Worm (Caenorhabditis elegans) whole organism, L1 larva: ENCODE measurements around the gene F56C9.6.

ENCODE experiments used
- C04F5.9 ChIP-seq: sonication (generic microtip); optimal IDR thresholded peaks from 2 replicates; lab custom pipeline; 2016; ENCODE audit warnings: missing genetic modification characterization, missing compliant biosample characterization
- C16A3.4 ChIP-seq: fragments of 150-350 bp; optimal IDR thresholded peaks from 2 replicates; lab custom pipeline; 2014; ENCODE audit warnings: missing biosample characterization, missing genetic modification characterization
- C34B4.2 ChIP-seq: sonication (generic microtip); optimal IDR thresholded peaks from 2 replicates; lab custom pipeline; 2017; ENCODE audit warnings: mild to moderate bottlenecking, missing genetic modification characterization, missing compliant biosample characterization
- F16B12.6 ChIP-seq: fragments of 150-350 bp; optimal IDR thresholded peaks from 2 replicates; lab custom pipeline; 2014; ENCODE audit warnings: missing biosample characterization, missing genetic modification characterization
- aha-1 ChIP-seq: fragments of 150-350 bp; optimal IDR thresholded peaks from 2 replicates; lab custom pipeline; 2014; ENCODE audit warnings: missing biosample characterization, missing genetic modification characterization
- alr-1 ChIP-seq: fragments of 200-800 bp; sonication (Bioruptor generic); optimal IDR thresholded peaks from 2 replicates; lab custom pipeline; 2018; ENCODE audit warnings: borderline replicate concordance, mild to moderate bottlenecking, missing genetic modification characterization, missing compliant biosample characterization
- aly-2 ChIP-seq: fragments of 150-350 bp; optimal IDR thresholded peaks from 2 replicates; lab custom pipeline; 2014; ENCODE audit warnings: missing biosample characterization, missing genetic modification characterization
- ama-1 ChIP-seq: fragments of 150-350 bp; optimal IDR thresholded peaks from 2 replicates; lab custom pipeline; 2014
- blmp-1 ChIP-seq: fragments of 150-350 bp; optimal IDR thresholded peaks from 2 replicates; lab custom pipeline; 2014; ENCODE audit warnings: missing biosample characterization, missing genetic modification characterization
- ceh-82 ChIP-seq, 3 experiments: fragments of 150-350 bp in 1 of 3; sonication (generic microtip) in 2 of 3; optimal IDR thresholded peaks; 2 replicates each; lab custom pipeline; 2014 to 2017; ENCODE audit warnings: missing biosample characterization in 3 of 3, missing genetic modification characterization in 3 of 3
- ceh-88 ChIP-seq: fragments of 200-800 bp; sonication (Bioruptor generic); IDR thresholded peaks from 2 replicates; pipeline ENCODE4 v1.3.6; 2022; ENCODE audit warnings: missing genetic modification characterization, missing compliant biosample characterization
- ces-1 ChIP-seq: fragments of 150-350 bp; optimal IDR thresholded peaks from 2 replicates; lab custom pipeline; 2014; ENCODE audit warnings: missing biosample characterization, missing genetic modification reagents, missing genetic modification characterization
- dsc-1 ChIP-seq: sonication (generic microtip); optimal IDR thresholded peaks from 2 replicates; lab custom pipeline; 2016; ENCODE audit warnings: mild to moderate bottlenecking, missing genetic modification characterization, missing compliant biosample characterization
- efl-1 ChIP-seq, 4 experiments: fragments of 150-350 bp; optimal IDR thresholded peaks in 3 of 4; peaks in 1 of 4; 1 replicate in 1 of 4; 2 replicates in 3 of 4; lab custom pipeline; 2014; ENCODE audit warnings: missing biosample characterization in 2 of 4, missing genetic modification characterization in 2 of 4, missing genetic modification reagents in 2 of 4
- efl-3 ChIP-seq: fragments of 200-800 bp; sonication (Bioruptor generic); optimal IDR thresholded peaks from 2 replicates; lab custom pipeline; 2018; ENCODE audit warnings: mild to moderate bottlenecking, missing genetic modification characterization, missing compliant biosample characterization
- egl-27 ChIP-seq, 2 experiments: fragments of 150-350 bp in 1 of 2; sonication (generic microtip); optimal IDR thresholded peaks; 3 replicates each; lab custom pipeline; 2017 to 2018; ENCODE audit warnings: missing biosample characterization in 2 of 2, missing genetic modification characterization in 2 of 2, missing genetic modification reagents in 2 of 2
- elt-3 ChIP-seq, 6 experiments: fragments of 150-350 bp in 1 of 6; sonication (generic microtip); optimal IDR thresholded peaks; 2 replicates each; lab custom pipeline; 2017 to 2018; ENCODE audit warnings: missing biosample characterization in 6 of 6, missing genetic modification characterization in 6 of 6, inconsistent platforms in 1 of 6
- fkh-10 ChIP-seq: sonication (generic microtip); optimal IDR thresholded peaks from 2 replicates; lab custom pipeline; 2017; ENCODE audit warnings: missing biosample characterization, missing genetic modification reagents, missing genetic modification characterization
- fkh-8 ChIP-seq: sonication (generic microtip); optimal IDR thresholded peaks from 2 replicates; lab custom pipeline; 2016; ENCODE audit warnings: mild to moderate bottlenecking, missing genetic modification characterization, missing compliant biosample characterization
- grh-1 ChIP-seq: fragments of 200-800 bp; sonication (Bioruptor generic); IDR thresholded peaks from 2 replicates; pipeline ENCODE4 v1.3.6; 2022; ENCODE audit warnings: missing genetic modification reagents, missing genetic modification characterization, missing compliant biosample characterization
- isw-1 ChIP-seq: fragments of 200-800 bp; sonication (Bioruptor generic); IDR thresholded peaks from 2 replicates; pipeline ENCODE4 v1.3.6; 2022; ENCODE audit warnings: missing genetic modification characterization, missing compliant biosample characterization
- lin-13 ChIP-seq: fragments of 150-350 bp; optimal IDR thresholded peaks from 2 replicates; lab custom pipeline; 2014; ENCODE audit warnings: missing biosample characterization, missing genetic modification reagents, missing genetic modification characterization
- lin-14 ChIP-seq: fragments of 200-800 bp; sonication (Bioruptor generic); optimal IDR thresholded peaks from 2 replicates; lab custom pipeline; 2018; ENCODE audit warnings: mild to moderate bottlenecking, missing genetic modification characterization, moderate library complexity, missing compliant biosample characterization
- lin-15B ChIP-seq: fragments of 150-350 bp; sonication (generic microtip); optimal IDR thresholded peaks from 3 replicates; lab custom pipeline; 2014; ENCODE audit warnings: missing biosample characterization, missing genetic modification characterization
- lin-39 ChIP-seq: fragments of 150-350 bp; optimal IDR thresholded peaks from 2 replicates; lab custom pipeline; 2014; ENCODE audit warnings: missing biosample characterization, missing genetic modification reagents, missing genetic modification characterization
- lir-3 ChIP-seq: sonication (generic microtip); optimal IDR thresholded peaks from 2 replicates; lab custom pipeline; 2016; ENCODE audit warnings: mild to moderate bottlenecking, missing genetic modification characterization, moderate library complexity, missing compliant biosample characterization; ENCODE audit not compliant: poor library complexity
- lsy-2 ChIP-seq, 2 experiments: fragments of 150-350 bp; optimal IDR thresholded peaks; 2 replicates each; lab custom pipeline; 2014; ENCODE audit warnings: missing biosample characterization in 2 of 2, missing genetic modification characterization in 2 of 2
- mab-9 ChIP-seq: fragments of 200-800 bp; sonication (Bioruptor generic); IDR thresholded peaks from 2 replicates; pipeline ENCODE4 v1.3.6; 2022; ENCODE audit warnings: missing genetic modification reagents, missing genetic modification characterization, missing compliant biosample characterization
- mdl-1 ChIP-seq, 2 experiments: fragments of 150-350 bp; optimal IDR thresholded peaks; 2 replicates each; lab custom pipeline; 2014 to 2017; ENCODE audit warnings: missing biosample characterization in 2 of 2, missing genetic modification characterization in 2 of 2, inconsistent platforms in 1 of 2
- nhr-11 ChIP-seq: fragments of 150-350 bp; optimal IDR thresholded peaks from 2 replicates; lab custom pipeline; 2014; ENCODE audit warnings: missing biosample characterization, missing genetic modification characterization
- nhr-12 ChIP-seq: sonication (generic microtip); optimal IDR thresholded peaks from 2 replicates; lab custom pipeline; 2017; ENCODE audit warnings: missing biosample characterization, missing genetic modification characterization
- nhr-19 ChIP-seq: fragments of 200-800 bp; sonication (Bioruptor generic); conservative IDR thresholded peaks from 2 replicates; pipeline ENCODE4 v1.3.6; 2022; ENCODE audit warnings: missing genetic modification characterization, missing compliant biosample characterization
- nhr-47 ChIP-seq: sonication (generic microtip); optimal IDR thresholded peaks from 2 replicates; lab custom pipeline; 2016; ENCODE audit warnings: mild to moderate bottlenecking, missing genetic modification characterization, moderate library complexity, missing compliant biosample characterization
- nhr-71 ChIP-seq: sonication (generic microtip); optimal IDR thresholded peaks from 2 replicates; lab custom pipeline; 2016; ENCODE audit warnings: mild to moderate bottlenecking, missing genetic modification characterization, moderate library complexity, missing compliant biosample characterization
- nhr-77 ChIP-seq: fragments of 150-350 bp; optimal IDR thresholded peaks from 2 replicates; lab custom pipeline; 2014; ENCODE audit warnings: missing biosample characterization, missing genetic modification characterization
- nhr-84 ChIP-seq: sonication (generic microtip); optimal IDR thresholded peaks from 2 replicates; lab custom pipeline; 2017; ENCODE audit warnings: missing biosample characterization, missing genetic modification characterization
- nhr-85 ChIP-seq: sonication (generic microtip); peaks from one replicate; lab custom pipeline; 2016; ENCODE audit warnings: missing genetic modification characterization, inconsistent platforms, missing compliant biosample characterization
- nhr-90 ChIP-seq: sonication (generic microtip); optimal IDR thresholded peaks from 2 replicates; lab custom pipeline; 2016; ENCODE audit warnings: mild to moderate bottlenecking, missing genetic modification characterization, missing compliant biosample characterization; ENCODE audit not compliant: poor library complexity
- pag-3 ChIP-seq: sonication (generic microtip); optimal IDR thresholded peaks from 2 replicates; lab custom pipeline; 2017; ENCODE audit warnings: missing genetic modification characterization, mild to moderate bottlenecking, missing compliant biosample characterization, antibody characterized with exemption, borderline replicate concordance; ENCODE audit not compliant: insufficient read depth
- rnt-1 ChIP-seq: sonication (generic microtip); optimal IDR thresholded peaks from 2 replicates; lab custom pipeline; 2016; ENCODE audit warnings: mild to moderate bottlenecking, missing genetic modification characterization, moderate library complexity, missing compliant biosample characterization
- snu-23 ChIP-seq: sonication (generic microtip); optimal IDR thresholded peaks from 2 replicates; lab custom pipeline; 2016; ENCODE audit warnings: missing genetic modification characterization, missing compliant biosample characterization
- sup-37 ChIP-seq: fragments of 200-800 bp; sonication (Bioruptor generic); optimal IDR thresholded peaks from 2 replicates; lab custom pipeline; 2018; ENCODE audit warnings: mild to moderate bottlenecking, missing genetic modification characterization, missing compliant biosample characterization
- swsn-7 ChIP-seq: sonication (generic microtip); optimal IDR thresholded peaks from 2 replicates; lab custom pipeline; 2016; ENCODE audit warnings: missing genetic modification characterization, missing compliant biosample characterization
- tbx-2 ChIP-seq: sonication (generic microtip); optimal IDR thresholded peaks from 2 replicates; lab custom pipeline; 2016; ENCODE audit warnings: missing genetic modification characterization, missing compliant biosample characterization
- unc-130 ChIP-seq: fragments of 150-350 bp; optimal IDR thresholded peaks from 2 replicates; lab custom pipeline; 2017; ENCODE audit warnings: missing biosample characterization, missing genetic modification characterization, inconsistent platforms
- unc-30 ChIP-seq: sonication (generic microtip); optimal IDR thresholded peaks from 2 replicates; lab custom pipeline; 2017; ENCODE audit warnings: missing biosample characterization, missing genetic modification characterization
- unc-62 ChIP-seq: fragments of 150-350 bp; optimal IDR thresholded peaks from 2 replicates; lab custom pipeline; 2014; ENCODE audit warnings: missing biosample characterization, missing genetic modification reagents, missing genetic modification characterization
- unc-98 ChIP-seq: fragments of 200-800 bp; sonication (Bioruptor generic); IDR thresholded peaks from 2 replicates; pipeline ENCODE4 v1.3.6; 2022; ENCODE audit warnings: missing genetic modification characterization, missing compliant biosample characterization
- vab-15 ChIP-seq: sonication (generic microtip); optimal IDR thresholded peaks from 2 replicates; lab custom pipeline; 2017; ENCODE audit warnings: missing genotype, mild to moderate bottlenecking, missing genetic modification characterization, missing compliant biosample characterization
- xbp-1 ChIP-seq: sonication (generic microtip); optimal IDR thresholded peaks from 2 replicates; lab custom pipeline; 2016; ENCODE audit warnings: missing genetic modification characterization, missing compliant biosample characterization
- zip-4 ChIP-seq: fragments of 200-800 bp; sonication (Bioruptor generic); optimal IDR thresholded peaks from 2 replicates; lab custom pipeline; 2018; ENCODE audit warnings: mild to moderate bottlenecking, missing genetic modification characterization, moderate library complexity, missing compliant biosample characterization
- ztf-11 ChIP-seq, 2 experiments: sonication (generic microtip); optimal IDR thresholded peaks; 2 replicates each; lab custom pipeline; 2016 to 2017; ENCODE audit warnings: missing genetic modification characterization in 2 of 2, missing biosample characterization in 1 of 2, missing compliant biosample characterization in 1 of 2

The F56C9.6 gene

DNA sequence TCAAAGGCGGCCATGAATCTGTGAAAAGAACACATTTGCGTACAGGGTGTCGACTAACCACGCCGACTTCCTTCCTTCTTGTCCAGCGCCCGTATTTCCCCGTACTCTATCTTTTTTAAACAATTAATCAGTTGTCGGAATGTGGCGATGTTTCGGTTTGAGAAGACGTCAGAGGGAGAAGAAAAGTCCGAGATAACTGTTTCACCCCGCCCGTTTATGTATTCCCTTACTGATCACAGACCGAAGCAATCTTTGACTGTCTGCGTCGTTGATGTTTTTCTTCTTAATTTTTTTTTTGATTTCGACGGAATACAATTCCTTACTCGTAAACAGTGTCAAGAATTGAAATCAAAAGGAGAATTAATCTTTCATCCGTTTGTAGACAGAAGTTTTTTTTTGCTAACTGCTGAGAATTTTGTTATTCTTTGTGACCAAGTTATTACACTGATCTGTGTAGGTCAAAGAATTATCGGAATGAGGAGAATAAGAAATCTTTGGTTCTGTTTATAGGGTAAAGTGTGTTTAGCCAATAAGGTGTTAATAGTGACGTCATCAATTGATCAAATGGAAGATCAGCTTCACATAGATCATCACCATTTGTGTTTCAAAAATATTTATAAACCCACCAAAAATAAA is 13.4 kb downstream of the F56C9.6 start:
- no peak for TF ChIP-seq lin-13 (GFP tag; lab: Kevin White, UChicago)
- no peak for TF ChIP-seq pag-3 (tag; lab: Kevin White, UChicago)
- TF ChIP-seq fkh-8 (tag; lab: Kevin White, UChicago) = no peak
- peak; percentile 60 for TF ChIP-seq lin-14 (GFP tag; lab: Kevin White, UChicago)
- TF ChIP-seq nhr-47 (tag; lab: Kevin White, UChicago) = no peak
- no peak for TF ChIP-seq alr-1 (tag; lab: Kevin White, UChicago)
- no peak for TF ChIP-seq F16B12.6 (tag; lab: Kevin White, UChicago)
- no peak for TF ChIP-seq unc-30 (tag; lab: Kevin White, UChicago)
- TF ChIP-seq lir-3 (tag; lab: Kevin White, UChicago) = no peak
- TF ChIP-seq rnt-1 = no peak
- no peak for TF ChIP-seq ces-1
- TF ChIP-seq efl-3 (GFP tag; lab: Kevin White, UChicago) = no peak
- peak; percentile 21; the same call in 1 of the 2 replicates for TF ChIP-seq nhr-19
- TF ChIP-seq C34B4.2 = no peak
- TF ChIP-seq zip-4 (GFP tag; lab: Kevin White, UChicago) = no peak
- TF ChIP-seq swsn-7 (tag; lab: Kevin White, UChicago) = no peak
- no peak for TF ChIP-seq grh-1 (GFP tag; lab: Robert Waterston, UW)
- no peak for TF ChIP-seq sup-37 (GFP tag; lab: Kevin White, UChicago)
- no peak for TF ChIP-seq xbp-1 (tag; lab: Kevin White, UChicago)
- peak; percentile 23 for TF ChIP-seq vab-15 (tag; lab: Kevin White, UChicago)
- peak; percentile 27 for TF ChIP-seq snu-23
- TF ChIP-seq nhr-11 (tag; lab: Kevin White, UChicago) = no peak
- peak in 3 of 6 experiments; percentile 58 to 71 (median 65) for TF ChIP-seq elt-3 (tag; optimal IDR thresholded peaks at IDR 0.05; lab: Kevin White, UChicago)
- no peak for TF ChIP-seq ceh-88 (GFP tag; lab: Robert Waterston, UW)
- TF ChIP-seq unc-98 (GFP tag; lab: Robert Waterston, UW) = no peak
- TF ChIP-seq mdl-1 (tag; optimal IDR thresholded peaks at IDR 0.05; lab: Kevin White, UChicago) = no peak
- TF ChIP-seq unc-130 (tag; lab: Kevin White, UChicago) = peak; percentile 17
- TF ChIP-seq C16A3.4 (tag; lab: Kevin White, UChicago) = no peak
- peak; percentile 79 for TF ChIP-seq blmp-1
- TF ChIP-seq lin-15B (tag; lab: Kevin White, UChicago) = no peak
- TF ChIP-seq lin-39 = no peak
- TF ChIP-seq dsc-1 = no peak
- no peak for TF ChIP-seq unc-62 (GFP tag; lab: Kevin White, UChicago)
- no peak for TF ChIP-seq fkh-10
- no peak for TF ChIP-seq aha-1 (tag; lab: Kevin White, UChicago)
- TF ChIP-seq ceh-82 (tag; optimal IDR thresholded peaks at IDR 0.05; lab: Kevin White, UChicago) = no peak
- TF ChIP-seq ztf-11 (tag; optimal IDR thresholded peaks at IDR 0.05; lab: Kevin White, UChicago) = no peak
- TF ChIP-seq nhr-90 (tag; lab: Kevin White, UChicago) = peak; percentile 37
- TF ChIP-seq mab-9 (GFP tag; lab: Robert Waterston, UW) = no peak
- no peak for TF ChIP-seq egl-27 (tag; optimal IDR thresholded peaks at IDR 0.05; lab: Kevin White, UChicago)
- TF ChIP-seq efl-1 (optimal IDR thresholded peaks at IDR 0.05; lab: Kevin White, UChicago) = no peak
- TF ChIP-seq efl-1 (GFP tag; optimal IDR thresholded peaks at IDR 0.05 in 1 of 2; lab: Kevin White, UChicago) = peak in 1 of 2 experiments; percentile 79
- peak; percentile 42 for TF ChIP-seq nhr-71 (tag; lab: Kevin White, UChicago)
- TF ChIP-seq tbx-2 (tag; lab: Kevin White, UChicago) = peak; percentile 11
- TF ChIP-seq ama-1 (lab: Kevin White, UChicago) = no peak
- no peak for TF ChIP-seq aly-2
- peak; percentile 95 for TF ChIP-seq nhr-85 (tag; lab: Kevin White, UChicago)
- TF ChIP-seq isw-1 (GFP tag; lab: Robert Waterston, UW) = no peak
- TF ChIP-seq lsy-2 (tag; optimal IDR thresholded peaks at IDR 0.05; lab: Kevin White, UChicago) = peak in 1 of 2 experiments; percentile 33
- TF ChIP-seq nhr-84 (tag; lab: Kevin White, UChicago) = no peak
- TF ChIP-seq nhr-12 (tag; lab: Kevin White, UChicago) = no peak
- no peak for TF ChIP-seq nhr-77 (tag; lab: Kevin White, UChicago)
- no peak for TF ChIP-seq C04F5.9
